Worm (Caenorhabditis elegans) whole organism, mixed stage, embryonic: ENCODE results near the gene zip-11.

ENCODE experiments used
- elt-3 ChIP-seq: fragments of 150-350 bp; optimal IDR thresholded peaks from 2 replicates; lab custom pipeline; 2014; ENCODE audit warnings: missing biosample characterization, missing genetic modification characterization
- tbx-8 ChIP-seq: fragments of 200-800 bp; sonication (Bioruptor generic); optimal IDR thresholded peaks from 2 replicates; lab custom pipeline; 2018; ENCODE audit warnings: mild to moderate bottlenecking, missing genetic modification characterization, moderate library complexity, missing compliant biosample characterization
- unc-62 ChIP-seq: fragments of 150-350 bp; optimal IDR thresholded peaks from 2 replicates; lab custom pipeline; 2014; ENCODE audit warnings: missing biosample characterization, missing genetic modification reagents, missing genetic modification characterization
- ztf-11 ChIP-seq: fragments of 150-350 bp; optimal IDR thresholded peaks from 2 replicates; lab custom pipeline; 2014; ENCODE audit warnings: missing biosample characterization, missing genetic modification characterization

- TF ChIP-seq elt-3 (tag; lab: Kevin White, UChicago), result no peak
- TF ChIP-seq ztf-11 (tag; lab: Kevin White, UChicago), result no peak
- no peak for TF ChIP-seq tbx-8 (GFP tag; lab: Kevin White, UChicago)
- TF ChIP-seq unc-62 (GFP tag; lab: Kevin White, UChicago), result no peak
Measured at ce11 chrIV:3293800-3294493, 17.1 kb upstream of the zip-11 start.
